Worm (Caenorhabditis elegans): ENCODE results near the gene ceh-33.

- TF ChIP-seq ama-1 (optimal IDR thresholded peaks at IDR 0.05) (no peak), nfya-1 (tag; optimal IDR thresholded peaks at IDR 0.05) (no peak), pha-4 (tag; optimal IDR thresholded peaks at IDR 0.05) (no peak), ceh-45 (GFP tag; IDR thresholded peaks at IDR 0.05) (no peak), unc-86 (tag; optimal IDR thresholded peaks at IDR 0.05) (no peak), ceh-24 (tag; optimal IDR thresholded peaks at IDR 0.05) (no peak), rnt-1 (tag; optimal IDR thresholded peaks at IDR 0.05) (no peak), pax-1 (tag; optimal IDR thresholded peaks at IDR 0.05) (no peak), ceh-18 (tag; optimal IDR thresholded peaks at IDR 0.05) (no peak), unc-3 (GFP tag; conservative IDR thresholded peaks at IDR 0.05) (no peak), unc-3 (tag; optimal IDR thresholded peaks at IDR 0.05) (no peak), ref-2 (tag; optimal IDR thresholded peaks at IDR 0.05) (no peak), gmeb-2 (tag; optimal IDR thresholded peaks at IDR 0.05) (no peak), ceh-19 (GFP tag; optimal IDR thresholded peaks at IDR 0.05) (no peak)
Measured at ce11 chrV:5304366-5304765, 20.1 kb downstream of the ceh-33 start.

Measured in whole organism, late embryonic.